Fruit fly (Drosophila melanogaster): Measurements from ENCODE around the gene Pfdn2.

Pfdn2 gene

dm6 chr3L:11107432-11107831 is 33.2 kb upstream of the Pfdn2 start, which contains the start of gene CG32073:
Gene CG32073 (minus strand): TSS chr3L:11107582.
- TF ChIP-seq CG6808 (GFP tag; optimal IDR thresholded peaks at IDR 0.05) (no peak), fkh (GFP tag; optimal IDR thresholded peaks at IDR 0.05) (no peak), Eip75B (GFP tag; optimal IDR thresholded peaks at IDR 0.05) (no peak), Lpt (GFP tag; optimal IDR thresholded peaks at IDR 0.05) (no peak), fd85E (GFP tag; optimal IDR thresholded peaks at IDR 0.05) (no peak), dac (GFP tag; optimal IDR thresholded peaks at IDR 0.05) (no peak), Hr4 (GFP tag; optimal IDR thresholded peaks at IDR 0.05) (no peak)

dm6 chr3L:11103773-11104172 is 29.6 kb upstream of the Pfdn2 start, which contains the start of gene CG32071:
Gene CG32071 (minus strand): TSS chr3L:11103873.
- TF ChIP-seq Eip93F (GFP tag; optimal IDR thresholded peaks at IDR 0.05) (no peak), CG15336 (GFP tag; IDR thresholded peaks at IDR 0.05) (no peak), Sox14 (GFP tag; optimal IDR thresholded peaks at IDR 0.05) (no peak), ss (GFP tag; optimal IDR thresholded peaks at IDR 0.05) (no peak), CG10631 (GFP tag; optimal IDR thresholded peaks at IDR 0.05) (no peak), CG11902 (GFP tag; optimal IDR thresholded peaks at IDR 0.05) (no peak)

- TF ChIP-seq lz (GFP tag; optimal IDR thresholded peaks at IDR 0.05): no peak
- TF ChIP-seq dac (GFP tag; optimal IDR thresholded peaks at IDR 0.05): no peak
- TF ChIP-seq CG6854 (GFP tag; optimal IDR thresholded peaks at IDR 0.05): no peak
- no peak for TF ChIP-seq salr (GFP tag; optimal IDR thresholded peaks at IDR 0.05)
- no peak for TF ChIP-seq CG8319 (GFP tag; optimal IDR thresholded peaks at IDR 0.05)
- TF ChIP-seq CG11762 (GFP tag; optimal IDR thresholded peaks at IDR 0.05; ENCODE audit: insufficient read depth): no peak
- TF ChIP-seq pdm3 (GFP tag; optimal IDR thresholded peaks at IDR 0.05): no peak
- TF ChIP-seq OdsH (GFP tag; optimal IDR thresholded peaks at IDR 0.05): no peak
- TF ChIP-seq CG3032 (tag; optimal IDR thresholded peaks at IDR 0.05): no peak
- no peak for TF ChIP-seq CG8119 (GFP tag; IDR thresholded peaks at IDR 0.05)
- no peak for TF ChIP-seq CG6808 (GFP tag; optimal IDR thresholded peaks at IDR 0.05)
These were observed 28.7 kb upstream of the Pfdn2 start, which contains the start of gene Elo68alpha for dm6 chr3L:11102930-11103329. Gene Elo68alpha (minus strand): TSS chr3L:11103030.

- TF ChIP-seq vri (GFP tag; optimal IDR thresholded peaks at IDR 0.05) (no peak), CG15336 (GFP tag; IDR thresholded peaks at IDR 0.05) (no peak), Hr4 (GFP tag; optimal IDR thresholded peaks at IDR 0.05) (no peak), Lpt (GFP tag; optimal IDR thresholded peaks at IDR 0.05) (no peak), CG11294 (GFP tag; IDR thresholded peaks at IDR 0.05) (no peak), CG1621 (tag; optimal IDR thresholded peaks at IDR 0.05) (no peak), Eip75B (GFP tag; optimal IDR thresholded peaks at IDR 0.05) (no peak), CG3032 (tag; optimal IDR thresholded peaks at IDR 0.05) (no peak), svp (GFP tag) (no peak), Hr39 (GFP tag; optimal IDR thresholded peaks at IDR 0.05) (no peak), Eip78C (GFP tag) (no peak), dsx (GFP tag; optimal IDR thresholded peaks at IDR 0.05; ENCODE audit: poor library complexity, severe bottlenecking) (no peak), topi (GFP tag; optimal IDR thresholded peaks at IDR 0.05) (no peak), CG31627 (GFP tag; optimal IDR thresholded peaks at IDR 0.05) (no peak), Ets96B (tag; optimal IDR thresholded peaks at IDR 0.05) (no peak), CG34406 (GFP tag; optimal IDR thresholded peaks at IDR 0.05) (no peak)
These were observed 27.4 kb upstream of the Pfdn2 start, which contains the start of gene Elo68beta for dm6 chr3L:11101598-11101997. Gene Elo68beta (minus strand): TSS chr3L:11101698.

- TF ChIP-seq achi (GFP tag; optimal IDR thresholded peaks at IDR 0.05) (peak; percentile 95), lz (GFP tag; optimal IDR thresholded peaks at IDR 0.05) (peak; percentile 97), CG6854 (GFP tag; optimal IDR thresholded peaks at IDR 0.05) (peak; percentile 83), CG6276 (GFP tag; optimal IDR thresholded peaks at IDR 0.05) (peak; percentile 87), Eip93F (GFP tag; optimal IDR thresholded peaks at IDR 0.05) (peak; percentile 92), CG10669 (GFP tag; optimal IDR thresholded peaks at IDR 0.05) (peak; percentile 94), CG6792 (GFP tag; optimal IDR thresholded peaks at IDR 0.05) (peak; percentile 93), CG34406 (GFP tag; optimal IDR thresholded peaks at IDR 0.05) (peak; percentile 95), eg (GFP tag; IDR thresholded peaks at IDR 0.05) (peak; percentile 92), Sox102F (GFP tag; optimal IDR thresholded peaks at IDR 0.05) (peak; percentile 97), spab (GFP tag; optimal IDR thresholded peaks at IDR 0.05) (peak; percentile 82), CG1621 (tag; optimal IDR thresholded peaks at IDR 0.05) (peak; percentile 88), Ets21C (GFP tag; optimal IDR thresholded peaks at IDR 0.05) (peak; percentile 93), CG8632 (GFP tag; optimal IDR thresholded peaks at IDR 0.05) (peak; percentile 92), CG9139 (GFP tag; optimal IDR thresholded peaks at IDR 0.05) (peak; percentile 79), acj6 (GFP tag; optimal IDR thresholded peaks at IDR 0.05) (peak; percentile 96)
These were observed 23.9 kb upstream of the Pfdn2 start, which contains the start of the genes Irbp18 and APP-BP1 for dm6 chr3L:11097982-11098663. Gene Irbp18 (minus strand): TSS chr3L:11098186. Gene APP-BP1 (plus strand): TSS chr3L:11098412.
